Fruit fly (Drosophila melanogaster) whole organism, larva: Measurements from ENCODE around the gene tal-3A.

Experiments
- noc ChIP-seq: fragments of 200-800 bp; sonication (Bioruptor generic); optimal IDR thresholded peaks from 3 replicates; lab custom pipeline; 2019; ENCODE audit warnings: missing biosample characterization, mild to moderate bottlenecking, missing genetic modification characterization, moderate library complexity

Gene tal-3A

DNA sequence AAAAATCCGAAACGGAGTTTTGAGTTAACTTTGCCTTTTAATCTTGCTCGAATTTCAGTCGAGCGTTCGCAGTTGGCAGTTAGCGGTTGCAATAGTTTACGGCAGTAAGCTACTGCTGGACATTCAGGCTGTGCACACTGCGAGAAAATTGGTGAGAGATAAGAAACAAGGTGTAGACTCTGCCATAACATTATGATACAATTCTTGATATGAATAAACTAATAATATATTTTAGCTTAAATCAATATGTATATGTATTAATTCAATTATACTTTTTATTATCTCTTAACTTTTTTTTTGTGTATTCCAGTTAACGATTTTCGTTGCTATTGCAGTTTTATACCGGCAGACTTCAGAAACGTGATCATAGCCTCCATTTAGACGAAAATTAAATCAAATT lies 44.4 kb downstream of the tal-3A start:
- TF ChIP-seq noc (tag; lab: Kevin White, UChicago): no peak

DNA sequence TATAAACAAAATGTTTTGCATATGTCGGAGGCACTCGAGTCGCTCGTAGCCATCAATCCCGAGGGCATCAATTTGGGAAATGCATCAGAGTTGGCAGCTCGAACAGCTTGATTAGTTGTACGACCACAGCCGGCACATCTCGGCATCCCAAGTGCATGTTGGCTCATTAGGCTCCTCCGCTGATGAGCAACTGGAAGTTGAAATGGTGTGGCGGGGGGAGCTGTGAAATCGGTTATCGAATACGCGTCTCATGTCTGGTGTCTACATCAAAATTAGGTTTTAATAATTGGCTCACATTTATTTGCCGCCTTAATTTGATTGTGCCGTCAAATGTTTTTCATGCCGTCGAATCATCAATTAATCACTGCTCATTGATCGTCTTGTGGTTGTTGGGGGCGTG lies 46.3 kb downstream of the tal-3A start:
- no peak for TF ChIP-seq noc (tag; lab: Kevin White, UChicago)

DNA sequence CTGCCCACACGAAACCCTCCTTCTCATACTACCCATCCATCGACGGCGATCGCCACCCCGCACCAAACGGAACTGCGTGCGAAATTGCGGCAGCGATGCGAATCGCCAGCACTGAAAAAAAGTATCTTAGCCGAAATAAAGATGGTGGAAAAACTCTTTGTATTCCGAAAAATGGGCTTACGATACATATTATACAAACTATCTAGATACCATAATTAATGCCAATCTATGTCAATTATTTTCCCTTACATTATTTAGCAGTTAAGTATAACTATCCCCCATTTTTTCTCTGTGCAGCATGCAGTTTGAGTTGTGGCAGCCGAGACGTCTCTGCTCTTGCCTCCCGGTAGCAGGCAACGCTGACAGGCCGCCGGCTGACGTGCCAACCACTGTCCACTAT lies 48.9 kb downstream of the tal-3A start:
- no peak for TF ChIP-seq noc (tag; lab: Kevin White, UChicago)
